Worm (Caenorhabditis elegans): Measurements from ENCODE around the gene F37C12.14.

ce11 chrIII:7180613-7181012, 4.8 kb downstream of the F37C12.14 start, which contains the start of gene ndab-2:
- TF ChIP-seq elt-2 (tag; optimal IDR thresholded peaks at IDR 0.05): no peak
- no peak for TF ChIP-seq ceh-18 (tag; optimal IDR thresholded peaks at IDR 0.05)
- TF ChIP-seq pha-4 (tag; optimal IDR thresholded peaks at IDR 0.05): no peak
- no peak for TF ChIP-seq F13H6.1 (tag; optimal IDR thresholded peaks at IDR 0.05)
- TF ChIP-seq rnt-1 (tag; optimal IDR thresholded peaks at IDR 0.05): no peak
- TF ChIP-seq che-1 (tag; optimal IDR thresholded peaks at IDR 0.05): no peak
- TF ChIP-seq hlh-13 (GFP tag; optimal IDR thresholded peaks at IDR 0.05): no peak
- TF ChIP-seq ceh-48 (tag; optimal IDR thresholded peaks at IDR 0.05): no peak
- no peak for TF ChIP-seq nhr-11 (tag; optimal IDR thresholded peaks at IDR 0.05)

All from whole organism, late embryonic.